Fruit fly (Drosophila melanogaster) whole organism, embryonic: ENCODE results near the gene Csp.

ENCODE experiments used
- Abd-B ChIP-seq: fragments of 200-800 bp; sonication (Bioruptor generic); optimal IDR thresholded peaks from 2 replicates; lab custom pipeline; 2018; ENCODE audit warnings: missing biosample characterization, mild to moderate bottlenecking, missing genetic modification characterization, moderate library complexity
- Antp ChIP-seq: fragments of 200-800 bp; sonication (Bioruptor generic); optimal IDR thresholded peaks from 3 replicates; lab custom pipeline; 2016; ENCODE audit warnings: missing biosample characterization, missing genetic modification characterization
- Atf-2 ChIP-seq: fragments of 200-800 bp; sonication (Bioruptor generic); optimal IDR thresholded peaks from 2 replicates; lab custom pipeline; 2016; ENCODE audit warnings: missing biosample characterization, missing genetic modification characterization
- C15 ChIP-seq: fragments of 200-800 bp; sonication (Bioruptor generic); IDR thresholded peaks from 3 replicates; pipeline ENCODE4 v1.3.6; 2022; ENCODE audit warnings: missing biosample characterization, missing genetic modification characterization
- CG12942 ChIP-seq: fragments of 200-800 bp; sonication (Bioruptor generic); optimal IDR thresholded peaks from 3 replicates; lab custom pipeline; 2016; ENCODE audit warnings: missing biosample characterization, missing genetic modification characterization
- CG16863 ChIP-seq: fragments of 200-800 bp; sonication (Bioruptor generic); optimal IDR thresholded peaks from 3 replicates; lab custom pipeline; 2016; ENCODE audit warnings: missing biosample characterization, missing genetic modification characterization
- CG17568 ChIP-seq: fragments of 200-800 bp; sonication (Bioruptor generic); optimal IDR thresholded peaks from 2 replicates; lab custom pipeline; 2018; ENCODE audit warnings: missing biosample characterization, mild to moderate bottlenecking, missing genetic modification characterization, moderate library complexity
- CG17829 ChIP-seq: fragments of 200-800 bp; optimal IDR thresholded peaks from 2 replicates; lab custom pipeline; 2019; ENCODE audit warnings: missing biosample characterization, mild to moderate bottlenecking, missing genetic modification characterization, moderate library complexity
- CG1792 ChIP-seq: fragments of 200-800 bp; sonication (Bioruptor generic); optimal IDR thresholded peaks from 2 replicates; lab custom pipeline; 2016; ENCODE audit warnings: missing biosample characterization, missing genetic modification characterization
- CG2129 ChIP-seq: fragments of 200-800 bp; sonication (Bioruptor generic); IDR thresholded peaks from 2 replicates; pipeline ENCODE4 v1.3.6; 2022; ENCODE audit warnings: missing biosample characterization, missing genetic modification characterization; ENCODE audit not compliant: partially characterized antibody
- CG2678 ChIP-seq: fragments of 200-800 bp; sonication (Bioruptor generic); optimal IDR thresholded peaks from 3 replicates; lab custom pipeline; 2019; ENCODE audit warnings: missing biosample characterization, mild to moderate bottlenecking, missing genetic modification characterization, moderate library complexity
- CG2889 ChIP-seq: fragments of 200-800 bp; sonication (Bioruptor generic); IDR thresholded peaks from 3 replicates; pipeline ENCODE4 v1.3.6; 2022; ENCODE audit warnings: missing biosample characterization, missing genetic modification characterization
- CG30020 ChIP-seq: fragments of 200-800 bp; optimal IDR thresholded peaks from 2 replicates; lab custom pipeline; 2019; ENCODE audit warnings: missing biosample characterization, mild to moderate bottlenecking, missing genetic modification characterization, moderate library complexity
- CG33557 ChIP-seq: fragments of 200-800 bp; sonication (Bioruptor generic); optimal IDR thresholded peaks from 2 replicates; lab custom pipeline; 2019; ENCODE audit warnings: missing biosample characterization, mild to moderate bottlenecking, missing genetic modification characterization, moderate library complexity
- CG4617 ChIP-seq: fragments of 200-800 bp; sonication (Bioruptor generic); optimal IDR thresholded peaks from 3 replicates; lab custom pipeline; 2016; ENCODE audit warnings: missing biosample characterization, missing genetic modification characterization, borderline replicate concordance
- CG8089 ChIP-seq: fragments of 200-800 bp; sonication (Bioruptor generic); optimal IDR thresholded peaks from 3 replicates; lab custom pipeline; 2016; ENCODE audit warnings: missing biosample characterization, missing genetic modification characterization
- CG8388 ChIP-seq: fragments of 200-800 bp; sonication (Bioruptor generic); optimal IDR thresholded peaks from 2 replicates; lab custom pipeline; 2019; ENCODE audit warnings: missing biosample characterization, mild to moderate bottlenecking, missing genetic modification characterization, moderate library complexity
- CG9437 ChIP-seq: fragments of 200-800 bp; sonication (Bioruptor generic); optimal IDR thresholded peaks from 2 replicates; lab custom pipeline; 2018; ENCODE audit warnings: missing biosample characterization, mild to moderate bottlenecking, missing genetic modification characterization
- Dfd ChIP-seq, 2 experiments: fragments of >200 bp; optimal IDR thresholded peaks; 2 replicates each; lab custom pipeline; 2017; ENCODE audit warnings: missing biosample characterization in 2 of 2, missing genetic modification characterization in 2 of 2
- Dip2 ChIP-seq: fragments of 200-800 bp; sonication (Bioruptor generic); IDR thresholded peaks from 2 replicates; pipeline ENCODE4 v1.3.6; 2022; ENCODE audit warnings: missing biosample characterization, missing genetic modification characterization
- Fer1 ChIP-seq: fragments of 200-800 bp; sonication (Bioruptor generic); optimal IDR thresholded peaks from 2 replicates; lab custom pipeline; 2017; ENCODE audit warnings: missing biosample characterization, mild to moderate bottlenecking, missing genetic modification characterization
- Gug ChIP-seq: fragments of 200-800 bp; sonication (Bioruptor generic); IDR thresholded peaks from 4 replicates; pipeline ENCODE4 v1.3.6; 2022; ENCODE audit warnings: missing biosample characterization, missing genetic modification characterization
- H15 ChIP-seq: fragments of 200-800 bp; sonication (Bioruptor generic); IDR thresholded peaks from 3 replicates; pipeline ENCODE4 v1.3.6; 2022; ENCODE audit warnings: missing biosample characterization, missing genetic modification characterization
- HHEX ChIP-seq: fragments of 200-800 bp; sonication (Bioruptor generic); optimal IDR thresholded peaks from 3 replicates; lab custom pipeline; 2017; ENCODE audit warnings: missing biosample characterization, mild to moderate bottlenecking, missing genetic modification characterization, missing genetic modification reagents
- HLH54F ChIP-seq: fragments of 200-800 bp; sonication (Bioruptor generic); optimal IDR thresholded peaks from 3 replicates; lab custom pipeline; 2016; ENCODE audit warnings: missing biosample characterization, missing genetic modification characterization
- Hmx ChIP-seq: fragments of 200-800 bp; sonication (Bioruptor generic); optimal IDR thresholded peaks from 2 replicates; lab custom pipeline; 2016; ENCODE audit warnings: missing biosample characterization, missing genetic modification characterization
- Hr39 ChIP-seq: fragments of >200 bp; optimal IDR thresholded peaks from 2 replicates; lab custom pipeline; 2017
- Hsf ChIP-seq: fragments of 200-800 bp; sonication (Bioruptor generic); optimal IDR thresholded peaks from 3 replicates; lab custom pipeline; 2016; ENCODE audit warnings: missing biosample characterization, missing genetic modification characterization
- Side ChIP-seq: fragments of 200-800 bp; sonication (Bioruptor generic); optimal IDR thresholded peaks from 2 replicates; lab custom pipeline; 2016; ENCODE audit warnings: missing biosample characterization, missing genetic modification characterization
- Spps ChIP-seq: fragments of 200-800 bp; sonication (Bioruptor generic); optimal IDR thresholded peaks from 2 replicates; lab custom pipeline; 2018; ENCODE audit warnings: missing biosample characterization, mild to moderate bottlenecking, missing genetic modification characterization
- abd-A ChIP-seq: fragments of 200-800 bp; sonication (Bioruptor generic); optimal IDR thresholded peaks from 3 replicates; lab custom pipeline; 2019; ENCODE audit warnings: missing biosample characterization, mild to moderate bottlenecking, missing genetic modification characterization, moderate library complexity
- al ChIP-seq: fragments of 200-800 bp; sonication (Bioruptor generic); IDR thresholded peaks from 2 replicates; pipeline ENCODE4 v1.3.6; 2022; ENCODE audit warnings: missing biosample characterization, missing genetic modification characterization
- ase ChIP-seq: fragments of 200-800 bp; sonication (Bioruptor generic); IDR thresholded peaks from 3 replicates; pipeline ENCODE4 v1.3.6; 2022; ENCODE audit warnings: missing biosample characterization, missing genetic modification characterization
- ato ChIP-seq: fragments of 200-800 bp; sonication (Bioruptor generic); IDR thresholded peaks from 2 replicates; pipeline ENCODE4 v1.3.6; 2022; ENCODE audit warnings: missing biosample characterization, missing genetic modification characterization; ENCODE audit not compliant: partially characterized antibody
- dmrt99B ChIP-seq: fragments of 200-800 bp; sonication (Bioruptor generic); optimal IDR thresholded peaks from 2 replicates; lab custom pipeline; 2018; ENCODE audit warnings: missing biosample characterization, mild to moderate bottlenecking, missing genetic modification characterization, moderate library complexity
- ewg ChIP-seq: fragments of 200-800 bp; sonication (Bioruptor generic); optimal IDR thresholded peaks from 3 replicates; lab custom pipeline; 2017; ENCODE audit warnings: mild to moderate bottlenecking, missing biosample characterization, missing genetic modification reagents, missing genetic modification characterization
- fd102C ChIP-seq: fragments of 200-800 bp; sonication (Bioruptor generic); optimal IDR thresholded peaks from 2 replicates; lab custom pipeline; 2018; ENCODE audit warnings: missing biosample characterization, mild to moderate bottlenecking, missing genetic modification characterization, moderate library complexity
- gce ChIP-seq: fragments of 200-800 bp; sonication (Bioruptor generic); IDR thresholded peaks from 3 replicates; pipeline ENCODE4 v1.3.6; 2022; ENCODE audit warnings: missing biosample characterization, missing genetic modification characterization
- hkb ChIP-seq, 2 experiments: fragments of 200-800 bp in 1 of 2; fragments of >200 bp in 1 of 2; sonication (Bioruptor generic) in 1 of 2; IDR thresholded peaks in 1 of 2; optimal IDR thresholded peaks in 1 of 2; 2 replicates each; pipeline versions ENCODE4 v1.3.6 to Lab custom; 2017 to 2022; ENCODE audit warnings: missing biosample characterization in 1 of 2, missing genetic modification characterization in 1 of 2
- insv ChIP-seq, 2 experiments: fragments of 200-800 bp; sonication (Bioruptor generic); optimal IDR thresholded peaks; 3 replicates each; lab custom pipeline; 2016 to 2018; ENCODE audit warnings: missing biosample characterization in 2 of 2, missing genetic modification characterization in 2 of 2
- jumu ChIP-seq: fragments of 200-800 bp; sonication (Bioruptor generic); optimal IDR thresholded peaks from 3 replicates; lab custom pipeline; 2016; ENCODE audit warnings: missing biosample characterization, missing genetic modification characterization
- lola ChIP-seq, 3 experiments: fragments of >200 bp in 2 of 3; fragments of 200-800 bp in 1 of 3; sonication (Bioruptor generic) in 1 of 3; optimal IDR thresholded peaks; 2 replicates each; lab custom pipeline; 2017 to 2019; ENCODE audit warnings: missing biosample characterization in 3 of 3, missing genetic modification characterization in 3 of 3, mild to moderate bottlenecking in 1 of 3, moderate library complexity in 1 of 3
- nau ChIP-seq: fragments of 200-800 bp; sonication (Bioruptor generic); optimal IDR thresholded peaks from 3 replicates; lab custom pipeline; 2017; ENCODE audit warnings: missing biosample characterization, mild to moderate bottlenecking, missing genetic modification characterization, missing genetic modification reagents
- pb ChIP-seq: fragments of 200-800 bp; sonication (Bioruptor generic); optimal IDR thresholded peaks from 3 replicates; lab custom pipeline; 2016; ENCODE audit warnings: missing biosample characterization, missing genetic modification characterization
- sc ChIP-seq, 3 experiments: fragments of >200 bp in 2 of 3; fragments of 200-800 bp in 1 of 3; sonication (Bioruptor generic) in 1 of 3; optimal IDR thresholded peaks; 2 replicates in 2 of 3; 3 replicates in 1 of 3; lab custom pipeline; 2017; ENCODE audit warnings: mild to moderate bottlenecking in 1 of 3, missing biosample characterization in 1 of 3, missing genetic modification characterization in 1 of 3, missing genetic modification reagents in 1 of 3
- sens ChIP-seq: fragments of 200-800 bp; sonication (Bioruptor generic); peaks from one replicate; lab custom pipeline; 2016; ENCODE audit warnings: missing biosample characterization, missing genetic modification characterization
- sim ChIP-seq: fragments of 200-800 bp; sonication (Bioruptor generic); IDR thresholded peaks from 2 replicates; pipeline ENCODE4 v1.3.6; 2022; ENCODE audit warnings: missing biosample characterization, missing genetic modification characterization
- slp2 ChIP-seq: fragments of 200-800 bp; sonication (Bioruptor generic); optimal IDR thresholded peaks from 2 replicates; lab custom pipeline; 2016; ENCODE audit warnings: missing biosample characterization, missing genetic modification characterization
- sqz ChIP-seq: fragments of 200-800 bp; sonication (Bioruptor generic); optimal IDR thresholded peaks from 3 replicates; lab custom pipeline; 2018; ENCODE audit warnings: missing biosample characterization, mild to moderate bottlenecking, missing genetic modification characterization
- vfl ChIP-seq: fragments of 200-800 bp; sonication (Bioruptor generic); optimal IDR thresholded peaks from 2 replicates; lab custom pipeline; 2016; ENCODE audit warnings: missing biosample characterization, missing genetic modification characterization
- yki ChIP-seq: fragments of >200 bp; optimal IDR thresholded peaks from 3 replicates; lab custom pipeline; 2018

Csp gene

dm6 chr3L:22276614-22277013 is 9.4 kb downstream of the Csp start (continued):
- TF ChIP-seq ato (GFP tag; lab: Robert Waterston, UW) = no peak
- TF ChIP-seq lola (GFP tag; optimal IDR thresholded peaks at IDR 0.05; lab: Kevin White, UChicago) = no peak
- TF ChIP-seq sc (optimal IDR thresholded peaks at IDR 0.05; lab: Kevin White, UChicago) = no peak
- TF ChIP-seq sc (GFP tag; optimal IDR thresholded peaks at IDR 0.05; lab: Kevin White, UChicago) = no peak
- no peak for TF ChIP-seq gce (GFP tag; lab: Robert Waterston, UW)
- TF ChIP-seq CG4617 (GFP tag; lab: Kevin White, UChicago) = no peak
- no peak for TF ChIP-seq CG1792 (GFP tag; lab: Kevin White, UChicago)
- no peak for TF ChIP-seq Fer1 (GFP tag; lab: Kevin White, UChicago)
- no peak for TF ChIP-seq Hmx (GFP tag; lab: Kevin White, UChicago)
- no peak for TF ChIP-seq sqz (GFP tag; lab: Kevin White, UChicago)
- peak; percentile 18 for TF ChIP-seq CG2678 (tag; lab: Kevin White, UChicago)
- TF ChIP-seq Antp (GFP tag; lab: Kevin White, UChicago) = no peak
- peak; percentile 2 for TF ChIP-seq Abd-B (GFP tag; lab: Kevin White, UChicago)
- TF ChIP-seq vfl = no peak
- no peak for TF ChIP-seq CG8089
- no peak for TF ChIP-seq Hr39 (lab: Kevin White, UChicago)
- TF ChIP-seq al (GFP tag; lab: Robert Waterston, UW) = peak; percentile 71
- no peak for TF ChIP-seq insv (GFP tag; optimal IDR thresholded peaks at IDR 0.05; lab: Kevin White, UChicago)
- no peak for TF ChIP-seq Dip2
- TF ChIP-seq sim (GFP tag; lab: Robert Waterston, UW) = no peak
- no peak for TF ChIP-seq CG30020 (tag; lab: Kevin White, UChicago)
- TF ChIP-seq yki (lab: Kevin White, UChicago) = no peak
- TF ChIP-seq Gug (GFP tag; lab: Robert Waterston, UW) = peak; percentile 6; the same call in 1 of the 4 replicates
- no peak for TF ChIP-seq ewg (GFP tag; lab: Kevin White, UChicago)
- no peak for TF ChIP-seq CG9437
- no peak for TF ChIP-seq CG2889 (GFP tag; lab: Robert Waterston, UW)
- peak; percentile 29 for TF ChIP-seq HLH54F (GFP tag; lab: Kevin White, UChicago)
- no peak for TF ChIP-seq abd-A (tag; lab: Kevin White, UChicago)
- TF ChIP-seq Spps (tag; lab: Kevin White, UChicago) = no peak
- peak; percentile 4 for TF ChIP-seq CG16863
- TF ChIP-seq pb (GFP tag; lab: Kevin White, UChicago) = no peak
- no peak for TF ChIP-seq C15 (GFP tag; lab: Robert Waterston, UW)
- no peak for TF ChIP-seq hkb (optimal IDR thresholded peaks at IDR 0.05; lab: Kevin White, UChicago)
- peak; percentile 40; the same call in 1 of the 2 replicates for TF ChIP-seq hkb (GFP tag; IDR thresholded peaks at IDR 0.05; lab: Robert Waterston, UW)
- TF ChIP-seq Dfd (GFP tag; optimal IDR thresholded peaks at IDR 0.05; lab: Kevin White, UChicago) = no peak
- TF ChIP-seq Atf-2 (GFP tag; lab: Kevin White, UChicago) = no peak
- no peak for TF ChIP-seq CG17829 (tag; lab: Kevin White, UChicago)
- TF ChIP-seq ase (GFP tag; lab: Robert Waterston, UW) = no peak
- no peak for TF ChIP-seq CG17568 (GFP tag; lab: Kevin White, UChicago)
- TF ChIP-seq CG12942 (GFP tag; lab: Kevin White, UChicago) = peak; percentile 19
- no peak for TF ChIP-seq CG33557 (GFP tag; lab: Kevin White, UChicago)
- peak; percentile 11 for TF ChIP-seq jumu
- peak; percentile 39 for TF ChIP-seq dmrt99B
- no peak for TF ChIP-seq nau (GFP tag; lab: Kevin White, UChicago)
- TF ChIP-seq slp2 (GFP tag; lab: Kevin White, UChicago) = no peak
- TF ChIP-seq H15 (GFP tag; lab: Robert Waterston, UW) = 0 out of 3 replicates have a peak, but pooled peaks have one; percentile 9
- no peak for TF ChIP-seq sens (GFP tag; lab: Kevin White, UChicago)
- no peak for TF ChIP-seq CG2129 (GFP tag; lab: Robert Waterston, UW)
- no peak for TF ChIP-seq fd102C (GFP tag; lab: Kevin White, UChicago)
- TF ChIP-seq HHEX (GFP tag; lab: Kevin White, UChicago) = no peak
- no peak for TF ChIP-seq Side
- no peak for TF ChIP-seq Hsf (GFP tag; lab: Kevin White, UChicago)
- TF ChIP-seq CG8388 (GFP tag; lab: Kevin White, UChicago) = no peak
